Fruit fly (Drosophila melanogaster): ENCODE measurements around the gene CG34174.
A peak's percentile ranks its signal among the peaks of the same experiment; 100 is the strongest.

The CG34174 gene

DNA sequence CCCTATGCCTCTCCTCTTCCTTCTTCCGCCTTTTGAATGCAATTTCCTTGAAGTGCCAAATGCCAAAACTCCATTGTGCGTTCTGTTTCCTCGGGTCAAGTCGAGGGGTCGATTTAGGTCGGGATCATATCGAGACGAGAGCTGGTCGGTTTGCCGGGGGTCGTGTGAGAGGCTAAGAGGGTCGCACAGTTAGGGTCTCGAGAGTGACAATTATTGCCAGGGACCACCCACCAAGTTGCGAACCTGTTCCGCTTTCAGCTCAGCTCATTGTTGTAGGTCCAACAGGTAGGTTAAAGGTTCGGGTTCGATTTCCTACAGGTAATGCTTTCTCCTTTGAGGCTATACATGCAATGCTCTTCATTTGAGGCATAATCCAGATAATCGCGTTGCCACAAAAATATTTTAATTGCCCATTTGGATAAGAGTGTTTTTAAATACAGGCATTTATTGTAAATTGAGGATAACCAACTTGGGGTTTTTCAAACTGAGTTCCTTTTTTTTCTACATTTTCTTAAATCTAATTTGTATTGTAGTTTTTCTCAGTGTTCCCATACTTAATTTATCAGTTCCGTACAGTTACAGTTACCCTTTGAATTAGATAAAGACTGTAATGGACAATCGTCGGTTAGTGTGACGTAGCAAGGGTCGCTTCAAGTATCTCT lies 41.5 kb upstream of the CG34174 start (continued):
- TF ChIP-seq vri (GFP tag; optimal IDR thresholded peaks at IDR 0.05) (no peak), svp (GFP tag) (peak; percentile 60), Gug (GFP tag; IDR thresholded peaks at IDR 0.05) (no peak)

DNA sequence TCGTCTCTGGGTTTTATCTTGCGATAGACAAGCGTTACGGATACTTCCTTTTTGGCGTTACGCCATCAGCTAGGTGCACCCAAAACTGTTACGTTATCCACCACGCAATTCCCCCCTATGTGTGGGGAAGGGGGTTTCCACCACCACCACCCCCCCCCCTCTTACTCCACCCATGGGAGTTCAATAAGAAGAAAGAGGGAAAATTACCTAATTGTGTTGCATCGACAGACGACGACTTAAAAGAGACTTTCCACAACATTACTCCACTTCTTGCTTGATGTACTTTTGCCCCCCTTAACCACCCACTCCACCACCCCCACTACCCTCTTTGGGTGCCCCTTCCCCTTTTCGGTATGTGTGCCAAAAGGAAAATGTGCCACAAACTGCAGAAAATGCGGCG lies 40.9 kb upstream of the CG34174 start:
- TF ChIP-seq dac (GFP tag; optimal IDR thresholded peaks at IDR 0.05) (no peak), CG9139 (GFP tag; optimal IDR thresholded peaks at IDR 0.05) (no peak), svp (GFP tag) (no peak), lz (GFP tag; optimal IDR thresholded peaks at IDR 0.05) (no peak), fkh (GFP tag; optimal IDR thresholded peaks at IDR 0.05) (no peak), Eip75B (GFP tag; optimal IDR thresholded peaks at IDR 0.05) (no peak), CG15336 (GFP tag; IDR thresholded peaks at IDR 0.05) (no peak), Smox (GFP tag; optimal IDR thresholded peaks at IDR 0.05) (no peak), Eip93F (GFP tag; optimal IDR thresholded peaks at IDR 0.05) (no peak), CG6792 (GFP tag; optimal IDR thresholded peaks at IDR 0.05) (no peak), vri (GFP tag; optimal IDR thresholded peaks at IDR 0.05) (no peak), fd59A (GFP tag; optimal IDR thresholded peaks at IDR 0.05) (no peak), CG32006 (GFP tag; optimal IDR thresholded peaks at IDR 0.05) (no peak), Lpt (GFP tag; optimal IDR thresholded peaks at IDR 0.05) (no peak), CG6808 (GFP tag; optimal IDR thresholded peaks at IDR 0.05) (no peak), CG10669 (GFP tag; optimal IDR thresholded peaks at IDR 0.05) (no peak), CG34406 (GFP tag; optimal IDR thresholded peaks at IDR 0.05) (no peak), topi (GFP tag; optimal IDR thresholded peaks at IDR 0.05) (no peak)

DNA sequence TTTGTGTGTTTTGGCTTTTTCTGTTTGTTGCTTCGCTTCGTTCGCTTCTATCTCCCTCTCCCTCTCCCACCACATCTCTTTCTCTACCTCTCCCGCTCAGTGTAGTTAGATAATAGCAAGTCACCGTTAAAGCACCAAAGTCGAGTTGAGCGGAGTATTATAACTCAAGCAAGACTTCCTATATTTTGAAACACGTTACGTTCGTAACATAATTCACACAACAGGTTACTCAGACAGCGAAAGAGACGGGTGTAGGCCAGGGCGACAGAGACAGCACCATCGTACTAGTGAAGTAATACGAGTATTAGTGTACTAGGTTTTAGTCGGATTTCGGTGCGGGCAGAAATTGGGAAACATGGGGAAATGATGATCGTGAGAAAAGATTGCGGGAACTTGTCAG lies 40.5 kb upstream of the CG34174 start:
- TF ChIP-seq Blimp-1 (GFP tag; optimal IDR thresholded peaks at IDR 0.05) (no peak), CG10669 (GFP tag; optimal IDR thresholded peaks at IDR 0.05) (no peak), CG34406 (GFP tag; optimal IDR thresholded peaks at IDR 0.05) (no peak), Sox14 (GFP tag; optimal IDR thresholded peaks at IDR 0.05) (no peak), Hr38 (GFP tag; optimal IDR thresholded peaks at IDR 0.05) (no peak), Lpt (GFP tag; optimal IDR thresholded peaks at IDR 0.05) (peak; percentile 6), salr (GFP tag; optimal IDR thresholded peaks at IDR 0.05) (no peak), Ets96B (tag; optimal IDR thresholded peaks at IDR 0.05) (no peak), CG8632 (GFP tag; optimal IDR thresholded peaks at IDR 0.05) (no peak), CG7368 (GFP tag; optimal IDR thresholded peaks at IDR 0.05) (no peak), fd85E (GFP tag; optimal IDR thresholded peaks at IDR 0.05) (no peak), esn (GFP tag; optimal IDR thresholded peaks at IDR 0.05) (no peak), Sox102F (GFP tag; optimal IDR thresholded peaks at IDR 0.05) (no peak), fkh (GFP tag; optimal IDR thresholded peaks at IDR 0.05) (peak; percentile 16), CG8119 (GFP tag; IDR thresholded peaks at IDR 0.05) (no peak)

DNA sequence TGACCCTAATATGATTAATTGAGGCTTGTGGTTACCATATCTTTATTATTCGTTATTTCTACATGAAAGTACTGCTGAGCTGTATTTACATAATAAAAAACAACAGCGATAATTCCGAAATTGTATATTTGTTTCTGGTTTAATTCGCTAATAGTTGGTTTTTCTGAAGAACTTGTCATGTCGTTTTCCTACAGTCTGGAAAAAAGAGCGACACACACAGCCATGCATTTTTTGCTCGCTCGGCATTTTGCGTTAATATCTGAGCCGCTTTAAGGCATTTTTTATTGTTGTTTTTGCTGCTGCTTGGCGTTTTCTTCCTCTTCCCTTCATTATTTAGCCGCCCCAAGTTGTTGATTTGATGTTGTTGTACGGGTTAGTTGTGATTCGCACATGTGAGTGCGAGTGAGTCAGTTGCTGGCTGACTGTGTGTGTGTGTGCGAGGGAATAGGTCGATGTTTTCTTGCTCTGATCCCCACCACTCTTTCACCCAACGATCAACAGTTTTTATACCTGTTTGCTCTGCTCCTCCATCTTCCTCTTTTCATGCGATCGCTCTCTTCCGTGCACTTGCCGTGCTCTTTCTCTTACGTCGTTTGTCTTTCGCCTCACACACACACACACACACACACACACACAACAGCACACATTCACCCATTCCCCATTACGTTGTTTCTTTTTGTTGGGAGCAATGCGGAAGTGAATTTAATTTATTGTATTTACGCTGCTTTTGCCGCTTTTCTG lies 38.8 kb upstream of the CG34174 start:
- TF ChIP-seq vri (GFP tag; optimal IDR thresholded peaks at IDR 0.05) (peak; percentile 51), ss (GFP tag; optimal IDR thresholded peaks at IDR 0.05) (peak; percentile 45 to 71), CG8632 (GFP tag; optimal IDR thresholded peaks at IDR 0.05) (peak; percentile 29), CG6808 (GFP tag; optimal IDR thresholded peaks at IDR 0.05) (peak; percentile 17), CG3032 (tag; optimal IDR thresholded peaks at IDR 0.05) (no peak), Hr38 (GFP tag; optimal IDR thresholded peaks at IDR 0.05) (no peak), salr (GFP tag; optimal IDR thresholded peaks at IDR 0.05) (peak in 1 of 2 experiments; percentile 12), CG3919 (GFP tag; optimal IDR thresholded peaks at IDR 0.05) (no peak), CG32006 (GFP tag; optimal IDR thresholded peaks at IDR 0.05) (peak; percentile 9), cyc (GFP tag; optimal IDR thresholded peaks at IDR 0.05) (no peak), dac (GFP tag; optimal IDR thresholded peaks at IDR 0.05) (no peak), Lpt (GFP tag; optimal IDR thresholded peaks at IDR 0.05) (peak; percentile 71), acj6 (GFP tag; optimal IDR thresholded peaks at IDR 0.05) (peak; percentile 52), CG6792 (GFP tag; optimal IDR thresholded peaks at IDR 0.05) (peak; percentile 48), Sox14 (GFP tag; optimal IDR thresholded peaks at IDR 0.05) (peak; percentile 47), CG9139 (GFP tag; optimal IDR thresholded peaks at IDR 0.05) (peak; percentile 30), CG31627 (GFP tag; optimal IDR thresholded peaks at IDR 0.05) (peak; percentile 6), pdm3 (GFP tag; optimal IDR thresholded peaks at IDR 0.05) (peak; percentile 28), Sox15 (GFP tag; optimal IDR thresholded peaks at IDR 0.05) (no peak), achi (GFP tag; optimal IDR thresholded peaks at IDR 0.05) (no peak), Smox (GFP tag; optimal IDR thresholded peaks at IDR 0.05) (peak; percentile 48), spab (GFP tag; optimal IDR thresholded peaks at IDR 0.05) (peak; percentile 18), Hr39 (GFP tag; optimal IDR thresholded peaks at IDR 0.05) (peak; percentile 7), lz (GFP tag; optimal IDR thresholded peaks at IDR 0.05) (peak; percentile 18), net (GFP tag; optimal IDR thresholded peaks at IDR 0.05) (no peak), CG15336 (GFP tag; IDR thresholded peaks at IDR 0.05) (peak; percentile 59; the same call in 1 of the 2 replicates), topi (GFP tag; optimal IDR thresholded peaks at IDR 0.05) (peak; percentile 51)

Measured in whole organism, prepupa.